Worm (Caenorhabditis elegans): ENCODE measurements around the gene efn-4.

- TF ChIP-seq ama-1 (optimal IDR thresholded peaks at IDR 0.05) (no peak), C08G9.2 (tag; optimal IDR thresholded peaks at IDR 0.05) (no peak), fkh-10 (GFP tag; optimal IDR thresholded peaks at IDR 0.05) (no peak), madf-2 (tag; optimal IDR thresholded peaks at IDR 0.05) (no peak), pha-4 (tag; optimal IDR thresholded peaks at IDR 0.05) (no peak), fax-1 (tag; optimal IDR thresholded peaks at IDR 0.05) (no peak), ceh-2 (tag; optimal IDR thresholded peaks at IDR 0.05) (no peak), lim-6 (tag; optimal IDR thresholded peaks at IDR 0.05) (no peak), F13H6.1 (tag; optimal IDR thresholded peaks at IDR 0.05) (no peak), ceh-6 (GFP tag; optimal IDR thresholded peaks at IDR 0.05) (no peak)
Measured at ce11 chrIV:548000-548399, 11.0 kb upstream of the efn-4 start, which contains the start of gene F56A11.4.
